Worm (Caenorhabditis elegans) whole organism, late embryonic: ENCODE measurements around the gene R11D1.2.

Experiments used
- C38D4.7 ChIP-seq: fragments of 200-800 bp; sonication (Bioruptor generic); optimal IDR thresholded peaks from 2 replicates; lab custom pipeline; 2018; ENCODE audit warnings: mild to moderate bottlenecking, missing genetic modification characterization, moderate library complexity, missing compliant biosample characterization
- K09A11.1 ChIP-seq: sonication (generic microtip); optimal IDR thresholded peaks from 2 replicates; lab custom pipeline; 2017; ENCODE audit warnings: antibody characterized with exemption, mild to moderate bottlenecking, missing genetic modification characterization, missing compliant biosample characterization; ENCODE audit not compliant: insufficient read depth
- Y22D7AL.16 ChIP-seq: sonication (generic microtip); optimal IDR thresholded peaks from 2 replicates; lab custom pipeline; 2016; ENCODE audit warnings: missing genetic modification characterization, missing compliant biosample characterization
- ahr-1 ChIP-seq: sonication (generic microtip); optimal IDR thresholded peaks from 2 replicates; lab custom pipeline; 2016; ENCODE audit warnings: missing genetic modification characterization, missing compliant biosample characterization
- ceh-18 ChIP-seq: sonication (generic microtip); optimal IDR thresholded peaks from 2 replicates; lab custom pipeline; 2016; ENCODE audit warnings: missing genetic modification characterization, missing compliant biosample characterization
- ceh-19 ChIP-seq: fragments of 200-800 bp; sonication (Bioruptor generic); optimal IDR thresholded peaks from 2 replicates; lab custom pipeline; 2018; ENCODE audit warnings: mild to moderate bottlenecking, missing genetic modification characterization, missing compliant biosample characterization
- ceh-22 ChIP-seq: sonication (generic microtip); optimal IDR thresholded peaks from 2 replicates; lab custom pipeline; 2017; ENCODE audit warnings: missing biosample characterization, missing genetic modification characterization
- ceh-31 ChIP-seq: sonication (generic microtip); optimal IDR thresholded peaks from 2 replicates; lab custom pipeline; 2016; ENCODE audit warnings: missing genetic modification characterization, missing compliant biosample characterization
- ceh-48 ChIP-seq: sonication (generic microtip); optimal IDR thresholded peaks from 2 replicates; lab custom pipeline; 2016; ENCODE audit warnings: missing genetic modification characterization, inconsistent platforms, missing compliant biosample characterization
- ceh-9 ChIP-seq: sonication (generic microtip); optimal IDR thresholded peaks from 2 replicates; lab custom pipeline; 2016; ENCODE audit warnings: mild to moderate bottlenecking, missing genetic modification characterization, inconsistent platforms, missing compliant biosample characterization
- che-1 ChIP-seq: sonication (generic microtip); optimal IDR thresholded peaks from 2 replicates; lab custom pipeline; 2016; ENCODE audit warnings: mild to moderate bottlenecking, missing genetic modification characterization, missing compliant biosample characterization
- dve-1 ChIP-seq: sonication (generic microtip); optimal IDR thresholded peaks from 2 replicates; lab custom pipeline; 2017; ENCODE audit warnings: antibody characterized with exemption, mild to moderate bottlenecking, missing genetic modification characterization, missing compliant biosample characterization
- elt-4 ChIP-seq: sonication (generic microtip); optimal IDR thresholded peaks from 2 replicates; lab custom pipeline; 2016; ENCODE audit warnings: missing genetic modification characterization, missing compliant biosample characterization
- eyg-1 ChIP-seq: sonication (generic microtip); optimal IDR thresholded peaks from 2 replicates; lab custom pipeline; 2016; ENCODE audit warnings: missing genotype, missing genetic modification characterization, missing compliant biosample characterization
- fax-1 ChIP-seq: sonication (generic microtip); optimal IDR thresholded peaks from 2 replicates; lab custom pipeline; 2016; ENCODE audit warnings: missing genotype, missing genetic modification characterization, missing compliant biosample characterization
- fkh-10 ChIP-seq: fragments of 150-350 bp; optimal IDR thresholded peaks from 2 replicates; lab custom pipeline; 2014; ENCODE audit warnings: missing biosample characterization, missing genetic modification reagents, missing genetic modification characterization
- fkh-6 ChIP-seq: sonication (generic microtip); optimal IDR thresholded peaks from 2 replicates; lab custom pipeline; 2016; ENCODE audit warnings: missing genetic modification characterization, missing compliant biosample characterization
- hlh-15 ChIP-seq: sonication (generic microtip); optimal IDR thresholded peaks from 2 replicates; lab custom pipeline; 2016; ENCODE audit warnings: missing genetic modification characterization, missing compliant biosample characterization
- hlh-30 ChIP-seq: sonication (generic microtip); optimal IDR thresholded peaks from 2 replicates; lab custom pipeline; 2017; ENCODE audit warnings: antibody characterized with exemption, missing genetic modification characterization, missing compliant biosample characterization; ENCODE audit not compliant: insufficient read depth
- hlh-6 ChIP-seq: sonication (generic microtip); optimal IDR thresholded peaks from 2 replicates; lab custom pipeline; 2016; ENCODE audit warnings: missing genotype, missing genetic modification characterization, missing compliant biosample characterization
- hlh-8 ChIP-seq: sonication (generic microtip); optimal IDR thresholded peaks from 2 replicates; lab custom pipeline; 2016; ENCODE audit warnings: missing genotype, missing genetic modification characterization, missing compliant biosample characterization
- lin-11 ChIP-seq: fragments of 200-800 bp; sonication (Bioruptor generic); optimal IDR thresholded peaks from 2 replicates; lab custom pipeline; 2018; ENCODE audit warnings: mild to moderate bottlenecking, missing genetic modification characterization, missing compliant biosample characterization
- madf-2 ChIP-seq: sonication (generic microtip); optimal IDR thresholded peaks from 2 replicates; lab custom pipeline; 2017; ENCODE audit warnings: missing genetic modification characterization, missing compliant biosample characterization
- nfya-1 ChIP-seq: sonication (generic microtip); optimal IDR thresholded peaks from 2 replicates; lab custom pipeline; 2017; ENCODE audit warnings: missing genetic modification characterization, mild to moderate bottlenecking, missing compliant biosample characterization, antibody characterized with exemption, moderate library complexity
- nhr-11 ChIP-seq: fragments of 150-350 bp; optimal IDR thresholded peaks from 2 replicates; lab custom pipeline; 2014; ENCODE audit warnings: missing biosample characterization, missing genetic modification characterization
- npax-4 ChIP-seq: sonication (generic microtip); optimal IDR thresholded peaks from 2 replicates; lab custom pipeline; 2016; ENCODE audit warnings: missing genetic modification characterization, missing compliant biosample characterization
- odd-2 ChIP-seq: sonication (generic microtip); optimal IDR thresholded peaks from 2 replicates; lab custom pipeline; 2017; ENCODE audit warnings: antibody characterized with exemption, mild to moderate bottlenecking, missing genetic modification characterization, missing compliant biosample characterization
- pax-1 ChIP-seq: fragments of 150-350 bp; optimal IDR thresholded peaks from 2 replicates; lab custom pipeline; 2014; ENCODE audit warnings: missing biosample characterization, missing genetic modification characterization
- pha-2 ChIP-seq: sonication (generic microtip); optimal IDR thresholded peaks from 2 replicates; lab custom pipeline; 2017; ENCODE audit warnings: mild to moderate bottlenecking, missing genetic modification characterization, missing compliant biosample characterization
- pha-4 ChIP-seq: fragments of 150-350 bp; optimal IDR thresholded peaks from 2 replicates; lab custom pipeline; 2018; ENCODE audit warnings: missing biosample characterization, missing genetic modification reagents, missing genetic modification characterization
- pros-1 ChIP-seq: fragments of 150-350 bp; optimal IDR thresholded peaks from 2 replicates; lab custom pipeline; 2014; ENCODE audit warnings: missing biosample characterization, missing genetic modification reagents, missing genetic modification characterization
- ref-2 ChIP-seq: sonication (generic microtip); optimal IDR thresholded peaks from 2 replicates; lab custom pipeline; 2016; ENCODE audit warnings: missing genetic modification characterization, missing compliant biosample characterization
- sdc-2 ChIP-seq: sonication (generic microtip); optimal IDR thresholded peaks from 2 replicates; lab custom pipeline; 2016; ENCODE audit warnings: missing genotype, missing genetic modification characterization, missing compliant biosample characterization
- unc-3 ChIP-seq, 2 experiments: fragments of 200-800 bp in 1 of 2; sonication (Bioruptor generic) in 1 of 2; sonication (generic microtip) in 1 of 2; conservative IDR thresholded peaks in 1 of 2; optimal IDR thresholded peaks in 1 of 2; 2 replicates each; pipeline versions ENCODE4 v1.3.6 to Lab custom; 2016 to 2022; ENCODE audit warnings: missing compliant biosample characterization in 2 of 2, missing genetic modification characterization in 2 of 2, missing genetic modification reagents in 1 of 2
- unc-42 ChIP-seq: sonication (generic microtip); optimal IDR thresholded peaks from 2 replicates; lab custom pipeline; 2016; ENCODE audit warnings: missing genotype, missing genetic modification characterization, missing compliant biosample characterization
- unc-55 ChIP-seq: sonication (generic microtip); optimal IDR thresholded peaks from 2 replicates; lab custom pipeline; 2017; ENCODE audit warnings: missing biosample characterization, missing genetic modification reagents, missing genetic modification characterization
- unc-86 ChIP-seq: sonication (generic microtip); optimal IDR thresholded peaks from 2 replicates; lab custom pipeline; 2016; ENCODE audit warnings: missing genetic modification characterization, missing compliant biosample characterization
- ztf-16 ChIP-seq: sonication (generic microtip); optimal IDR thresholded peaks from 2 replicates; lab custom pipeline; 2017; ENCODE audit warnings: missing genetic modification characterization, missing compliant biosample characterization

The R11D1.2 gene

ce11 chrV:12708305-12708704 is at the start of gene R11D1.2:
Gene R11D1.2 (plus strand): TSS chrV:12708605.
- TF ChIP-seq unc-86 (tag; lab: Kevin White, UChicago) (no peak), ceh-22 (no peak), ref-2 (tag; lab: Kevin White, UChicago) (no peak), ceh-18 (tag; lab: Kevin White, UChicago) (no peak), pros-1 (tag; lab: Kevin White, UChicago) (no peak), elt-4 (tag; lab: Kevin White, UChicago) (no peak), hlh-6 (tag; lab: Kevin White, UChicago) (no peak), nfya-1 (tag; lab: Kevin White, UChicago) (no peak), pha-2 (no peak), hlh-30 (no peak), ztf-16 (no peak), pax-1 (tag; lab: Kevin White, UChicago) (no peak), K09A11.1 (tag; lab: Kevin White, UChicago) (no peak), ceh-9 (tag; lab: Kevin White, UChicago) (no peak), lin-11 (tag; lab: Kevin White, UChicago) (no peak), ahr-1 (tag; lab: Kevin White, UChicago) (no peak)

ce11 chrV:12659426-12659825 is 49.0 kb upstream of the R11D1.2 start, which contains the start of gene ccch-3:
Gene ccch-3 (minus strand): TSS chrV:12659687.
- TF ChIP-seq fax-1 (tag; lab: Kevin White, UChicago) (no peak), che-1 (no peak), dve-1 (tag; lab: Kevin White, UChicago) (no peak), madf-2 (tag; lab: Kevin White, UChicago) (no peak), unc-86 (tag; lab: Kevin White, UChicago) (no peak), nhr-11 (tag; lab: Kevin White, UChicago) (no peak), ztf-16 (peak; percentile 4), ceh-19 (GFP tag; lab: Kevin White, UChicago) (no peak), hlh-30 (peak; percentile 37), pros-1 (tag; lab: Kevin White, UChicago) (no peak), hlh-8 (tag; lab: Kevin White, UChicago) (no peak), pha-4 (tag; lab: Kevin White, UChicago) (no peak), ceh-22 (no peak), unc-42 (tag; lab: Kevin White, UChicago) (peak; percentile 83), eyg-1 (tag; lab: Kevin White, UChicago) (no peak), npax-4 (tag; lab: Kevin White, UChicago) (no peak), ceh-31 (tag; lab: Kevin White, UChicago) (peak; percentile 14), ceh-48 (tag; lab: Kevin White, UChicago) (no peak), pax-1 (tag; lab: Kevin White, UChicago) (no peak), lin-11 (tag; lab: Kevin White, UChicago) (no peak), fkh-10 (no peak), fkh-6 (no peak), odd-2 (tag; lab: Kevin White, UChicago) (no peak), sdc-2 (tag; lab: Kevin White, UChicago) (no peak)

- TF ChIP-seq unc-55, result no peak
- no peak for TF ChIP-seq hlh-15 (tag; lab: Kevin White, UChicago)
- TF ChIP-seq ref-2 (tag; lab: Kevin White, UChicago), result no peak
- TF ChIP-seq odd-2 (tag; lab: Kevin White, UChicago), result no peak
- no peak for TF ChIP-seq unc-42 (tag; lab: Kevin White, UChicago)
- no peak for TF ChIP-seq pros-1 (tag; lab: Kevin White, UChicago)
- no peak for TF ChIP-seq Y22D7AL.16
- no peak for TF ChIP-seq ceh-19 (GFP tag; lab: Kevin White, UChicago)
- no peak for TF ChIP-seq K09A11.1 (tag; lab: Kevin White, UChicago)
- TF ChIP-seq unc-3 (GFP tag; conservative IDR thresholded peaks at IDR 0.05; lab: Robert Waterston, UW), result no peak
- no peak for TF ChIP-seq unc-3 (tag; optimal IDR thresholded peaks at IDR 0.05; lab: Kevin White, UChicago)
- TF ChIP-seq nfya-1 (tag; lab: Kevin White, UChicago), result no peak
- no peak for TF ChIP-seq C38D4.7 (GFP tag; lab: Kevin White, UChicago)
Observed at ce11 chrV:12660280-12660818, 48.1 kb upstream of the R11D1.2 start, which contains the start of gene his-74. Gene his-74 (minus strand): TSS chrV:12660330.
